Worm (Caenorhabditis elegans) whole organism, late embryonic: ENCODE data around the gene F28C6.5.
A peak's percentile ranks its signal among the peaks of the same experiment; 100 is the strongest.

Experiments used
- C08G9.2 ChIP-seq: sonication (generic microtip); optimal IDR thresholded peaks from 2 replicates; lab custom pipeline; 2016; ENCODE audit warnings: mild to moderate bottlenecking, missing genetic modification characterization, moderate library complexity, missing compliant biosample characterization
- C38D4.7 ChIP-seq: fragments of 200-800 bp; sonication (Bioruptor generic); optimal IDR thresholded peaks from 2 replicates; lab custom pipeline; 2018; ENCODE audit warnings: mild to moderate bottlenecking, missing genetic modification characterization, moderate library complexity, missing compliant biosample characterization
- K02D7.2 ChIP-seq: sonication (generic microtip); optimal IDR thresholded peaks from 2 replicates; lab custom pipeline; 2017; ENCODE audit warnings: mild to moderate bottlenecking, missing genetic modification characterization, missing compliant biosample characterization
- K09A11.1 ChIP-seq: sonication (generic microtip); optimal IDR thresholded peaks from 2 replicates; lab custom pipeline; 2017; ENCODE audit warnings: antibody characterized with exemption, mild to moderate bottlenecking, missing genetic modification characterization, missing compliant biosample characterization; ENCODE audit not compliant: insufficient read depth
- Y22D7AL.16 ChIP-seq: sonication (generic microtip); optimal IDR thresholded peaks from 2 replicates; lab custom pipeline; 2016; ENCODE audit warnings: missing genetic modification characterization, missing compliant biosample characterization
- ama-1 ChIP-seq: fragments of 150-350 bp; optimal IDR thresholded peaks from 2 replicates; lab custom pipeline; 2014
- ceh-14 ChIP-seq: sonication (generic microtip); optimal IDR thresholded peaks from 2 replicates; lab custom pipeline; 2016; ENCODE audit warnings: missing genotype, missing genetic modification characterization, missing compliant biosample characterization
- ceh-19 ChIP-seq: fragments of 200-800 bp; sonication (Bioruptor generic); optimal IDR thresholded peaks from 2 replicates; lab custom pipeline; 2018; ENCODE audit warnings: mild to moderate bottlenecking, missing genetic modification characterization, missing compliant biosample characterization
- ceh-2 ChIP-seq: sonication (generic microtip); optimal IDR thresholded peaks from 2 replicates; lab custom pipeline; 2016; ENCODE audit warnings: missing genotype, missing genetic modification characterization, missing compliant biosample characterization
- ceh-22 ChIP-seq: sonication (generic microtip); optimal IDR thresholded peaks from 2 replicates; lab custom pipeline; 2017; ENCODE audit warnings: missing biosample characterization, missing genetic modification characterization
- ceh-31 ChIP-seq: sonication (generic microtip); optimal IDR thresholded peaks from 2 replicates; lab custom pipeline; 2016; ENCODE audit warnings: missing genetic modification characterization, missing compliant biosample characterization
- ceh-45 ChIP-seq: fragments of 200-800 bp; sonication (Bioruptor generic); IDR thresholded peaks from 2 replicates; pipeline ENCODE4 v1.3.6; 2022; ENCODE audit warnings: missing genetic modification reagents, missing genetic modification characterization, missing compliant biosample characterization
- ceh-48 ChIP-seq: sonication (generic microtip); optimal IDR thresholded peaks from 2 replicates; lab custom pipeline; 2016; ENCODE audit warnings: missing genetic modification characterization, inconsistent platforms, missing compliant biosample characterization
- ceh-6 ChIP-seq: fragments of 200-800 bp; sonication (Bioruptor generic); optimal IDR thresholded peaks from 2 replicates; lab custom pipeline; 2018; ENCODE audit warnings: mild to moderate bottlenecking, missing genetic modification characterization, missing compliant biosample characterization
- che-1 ChIP-seq: sonication (generic microtip); optimal IDR thresholded peaks from 2 replicates; lab custom pipeline; 2016; ENCODE audit warnings: mild to moderate bottlenecking, missing genetic modification characterization, missing compliant biosample characterization
- elt-2 ChIP-seq: sonication (generic microtip); optimal IDR thresholded peaks from 2 replicates; lab custom pipeline; 2016; ENCODE audit warnings: missing genetic modification reagents, missing genetic modification characterization, missing compliant biosample characterization
- eyg-1 ChIP-seq: sonication (generic microtip); optimal IDR thresholded peaks from 2 replicates; lab custom pipeline; 2016; ENCODE audit warnings: missing genotype, missing genetic modification characterization, missing compliant biosample characterization
- gmeb-2 ChIP-seq: sonication (generic microtip); optimal IDR thresholded peaks from 2 replicates; lab custom pipeline; 2016; ENCODE audit warnings: missing genetic modification characterization, inconsistent platforms, missing compliant biosample characterization
- hlh-13 ChIP-seq: fragments of 200-800 bp; sonication (Bioruptor generic); optimal IDR thresholded peaks from 2 replicates; lab custom pipeline; 2018; ENCODE audit warnings: mild to moderate bottlenecking, missing genetic modification characterization, missing compliant biosample characterization
- hlh-6 ChIP-seq: sonication (generic microtip); optimal IDR thresholded peaks from 2 replicates; lab custom pipeline; 2016; ENCODE audit warnings: missing genotype, missing genetic modification characterization, missing compliant biosample characterization
- nhr-11 ChIP-seq: fragments of 150-350 bp; optimal IDR thresholded peaks from 2 replicates; lab custom pipeline; 2014; ENCODE audit warnings: missing biosample characterization, missing genetic modification characterization
- pag-3 ChIP-seq: sonication (generic microtip); optimal IDR thresholded peaks from 2 replicates; lab custom pipeline; 2016; ENCODE audit warnings: missing compliant biosample characterization, missing genetic modification characterization, borderline replicate concordance
- pat-9 ChIP-seq: fragments of 200-800 bp; sonication (Bioruptor generic); optimal IDR thresholded peaks from 2 replicates; lab custom pipeline; 2018; ENCODE audit warnings: mild to moderate bottlenecking, missing genetic modification characterization, moderate library complexity, missing compliant biosample characterization
- pha-2 ChIP-seq: sonication (generic microtip); optimal IDR thresholded peaks from 2 replicates; lab custom pipeline; 2017; ENCODE audit warnings: mild to moderate bottlenecking, missing genetic modification characterization, missing compliant biosample characterization
- pha-4 ChIP-seq: fragments of 150-350 bp; optimal IDR thresholded peaks from 2 replicates; lab custom pipeline; 2018; ENCODE audit warnings: missing biosample characterization, missing genetic modification reagents, missing genetic modification characterization
- pqm-1 ChIP-seq: sonication (generic microtip); optimal IDR thresholded peaks from 2 replicates; lab custom pipeline; 2016; ENCODE audit warnings: missing genetic modification characterization, missing compliant biosample characterization
- sox-2 ChIP-seq: fragments of 200-800 bp; sonication (Bioruptor generic); IDR thresholded peaks from 2 replicates; pipeline ENCODE4 v1.3.6; 2022; ENCODE audit warnings: missing genetic modification reagents, missing genetic modification characterization, missing compliant biosample characterization
- sox-4 ChIP-seq: sonication (generic microtip); optimal IDR thresholded peaks from 2 replicates; lab custom pipeline; 2017; ENCODE audit warnings: mild to moderate bottlenecking, missing genetic modification characterization, inconsistent platforms, missing compliant biosample characterization
- syd-9 ChIP-seq: sonication (generic microtip); optimal IDR thresholded peaks from 2 replicates; lab custom pipeline; 2016; ENCODE audit warnings: mild to moderate bottlenecking, missing genetic modification characterization, moderate library complexity, missing compliant biosample characterization
- tbx-2 ChIP-seq: sonication (generic microtip); optimal IDR thresholded peaks from 2 replicates; lab custom pipeline; 2016; ENCODE audit warnings: missing genetic modification characterization, missing compliant biosample characterization
- unc-42 ChIP-seq: sonication (generic microtip); optimal IDR thresholded peaks from 2 replicates; lab custom pipeline; 2016; ENCODE audit warnings: missing genotype, missing genetic modification characterization, missing compliant biosample characterization
- unc-86 ChIP-seq: sonication (generic microtip); optimal IDR thresholded peaks from 2 replicates; lab custom pipeline; 2016; ENCODE audit warnings: missing genetic modification characterization, missing compliant biosample characterization
- ztf-16 ChIP-seq: sonication (generic microtip); optimal IDR thresholded peaks from 2 replicates; lab custom pipeline; 2017; ENCODE audit warnings: missing genetic modification characterization, missing compliant biosample characterization

Gene F28C6.5

ce11 chrII:8585036-8585627 is 14.2 kb upstream of the F28C6.5 start, which contains the start of gene F54C9.11:
TSS of gene F54C9.11 (minus strand) at chrII:8585086.
- TF ChIP-seq tbx-2 (tag; lab: Kevin White, UChicago) (no peak), pha-2 (tag; lab: Kevin White, UChicago) (no peak), ceh-48 (tag; lab: Kevin White, UChicago) (no peak), C08G9.2 (tag; lab: Kevin White, UChicago) (no peak), pat-9 (tag; lab: Kevin White, UChicago) (no peak), unc-86 (tag; lab: Kevin White, UChicago) (no peak), ceh-31 (tag; lab: Kevin White, UChicago) (no peak)
- TF ChIP-seq, all 69 proteins: peak for 0

DNA sequence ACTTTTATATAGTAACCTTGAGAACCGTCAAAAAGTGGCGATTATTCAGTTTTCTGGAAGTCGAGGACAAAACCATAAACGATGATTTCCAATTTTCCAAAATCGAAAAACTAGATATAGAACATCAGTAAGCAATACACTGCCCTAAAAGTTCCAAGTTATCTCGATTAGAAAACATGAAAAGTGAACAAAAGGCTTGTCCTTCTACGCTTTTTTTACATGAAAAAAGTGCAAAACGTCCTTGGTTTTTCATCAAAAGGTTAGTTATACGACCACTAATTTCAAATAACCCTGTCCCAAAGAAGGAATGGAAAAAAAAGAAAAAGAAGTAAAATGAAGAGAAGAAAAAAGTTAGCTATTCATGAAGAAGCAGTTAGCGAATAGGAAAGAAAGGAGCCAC is 13.4 kb upstream of the F28C6.5 start:
- TF ChIP-seq gmeb-2 (no peak), sox-4 (no peak), eyg-1 (tag; lab: Kevin White, UChicago) (no peak), ceh-45 (GFP tag; lab: Robert Waterston, UW) (no peak), pha-4 (tag; lab: Kevin White, UChicago) (no peak), ama-1 (lab: Kevin White, UChicago) (no peak), C38D4.7 (GFP tag; lab: Kevin White, UChicago) (no peak), hlh-13 (GFP tag; lab: Kevin White, UChicago) (no peak), ceh-14 (no peak), sox-2 (no peak), ztf-16 (tag; lab: Kevin White, UChicago) (no peak)

ce11 chrII:8587660-8588230 is 11.6 kb upstream of the F28C6.5 start:
- TF ChIP-seq ceh-45 (GFP tag; lab: Robert Waterston, UW), result no peak
- TF ChIP-seq syd-9, result no peak
- TF ChIP-seq ceh-6 (GFP tag; lab: Kevin White, UChicago), result no peak
- peak; percentile 54 for TF ChIP-seq ceh-31 (tag; lab: Kevin White, UChicago)
- TF ChIP-seq ceh-19, result no peak
- no peak for TF ChIP-seq hlh-13 (GFP tag; lab: Kevin White, UChicago)
- TF ChIP-seq ceh-2, result no peak
- no peak for TF ChIP-seq gmeb-2
- TF ChIP-seq unc-42 (tag; lab: Kevin White, UChicago), result peak; percentile 96
- TF ChIP-seq ceh-22, result no peak
- no peak for TF ChIP-seq pha-2 (tag; lab: Kevin White, UChicago)
- no peak for TF ChIP-seq pqm-1

ce11 chrII:8588442-8588841 is 10.9 kb upstream of the F28C6.5 start:
- no peak for TF ChIP-seq pag-3 (tag; lab: Kevin White, UChicago)
- no peak for TF ChIP-seq hlh-13 (GFP tag; lab: Kevin White, UChicago)
- TF ChIP-seq Y22D7AL.16 (tag; lab: Kevin White, UChicago), result no peak
- TF ChIP-seq pha-4 (tag; lab: Kevin White, UChicago), result no peak
- no peak for TF ChIP-seq ceh-6 (GFP tag; lab: Kevin White, UChicago)
- peak; percentile 81 for TF ChIP-seq unc-42 (tag; lab: Kevin White, UChicago)
- TF ChIP-seq sox-4, result no peak
- no peak for TF ChIP-seq tbx-2 (tag; lab: Kevin White, UChicago)

- TF ChIP-seq ceh-45 (GFP tag; lab: Robert Waterston, UW) (no peak), elt-2 (tag; lab: Kevin White, UChicago) (no peak), unc-42 (tag; lab: Kevin White, UChicago) (peak; percentile 99), sox-4 (no peak), ceh-14 (peak; percentile 53), ceh-31 (tag; lab: Kevin White, UChicago) (peak; percentile 81), nhr-11 (tag; lab: Kevin White, UChicago) (no peak), hlh-6 (tag; lab: Kevin White, UChicago) (no peak), K02D7.2 (no peak), K09A11.1 (tag; lab: Kevin White, UChicago) (no peak), che-1 (tag; lab: Kevin White, UChicago) (no peak)
Observed at ce11 chrII:8589227-8589626, 10.1 kb upstream of the F28C6.5 start.
